Worm (Caenorhabditis elegans): ENCODE data around the gene B0244.9.
A peak's percentile ranks its signal among the peaks of the same experiment; 100 is the strongest.

The B0244.9 gene

DNA sequence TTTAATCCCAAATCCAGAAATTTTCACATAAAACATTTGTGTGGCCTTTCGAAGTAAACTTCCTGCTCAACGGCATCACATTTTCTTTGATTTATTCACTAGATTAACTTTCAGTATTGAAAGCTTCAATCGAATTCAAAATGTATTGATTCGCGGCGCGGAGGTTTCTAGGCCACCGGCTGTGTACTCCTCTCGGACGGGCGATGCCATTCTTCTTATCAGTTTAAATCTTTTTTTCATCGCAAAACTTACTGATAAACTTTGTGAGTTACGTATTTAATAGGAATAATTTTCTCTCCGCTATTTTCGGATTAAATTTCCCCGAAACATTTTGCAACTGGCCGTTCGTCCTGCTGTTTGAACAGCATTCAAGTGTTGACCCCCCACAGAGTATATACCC, 8.9 kb downstream of the B0244.9 start (continued):
- TF ChIP-seq mep-1 (tag; optimal IDR thresholded peaks at IDR 0.05) (peak; percentile 58), dmd-6 (GFP tag; IDR thresholded peaks at IDR 0.05) (peak; percentile 86), lsy-2 (tag; optimal IDR thresholded peaks at IDR 0.05) (peak in 1 of 2 experiments; percentile 81), ZK546.5 (tag; optimal IDR thresholded peaks at IDR 0.05) (no peak), hif-1 (tag; optimal IDR thresholded peaks at IDR 0.05) (peak in 1 of 2 experiments; percentile 88), nhr-77 (tag; optimal IDR thresholded peaks at IDR 0.05) (peak; percentile 48), sdz-12 (GFP tag; optimal IDR thresholded peaks at IDR 0.05) (no peak), aha-1 (tag) (peak; percentile 95), ceh-28 (tag; optimal IDR thresholded peaks at IDR 0.05) (peak; percentile 17), daf-16 (GFP tag; optimal IDR thresholded peaks at IDR 0.05) (peak in 1 of 2 experiments; percentile 36), daf-16 (tag; optimal IDR thresholded peaks at IDR 0.05) (peak; percentile 49), madf-5 (GFP tag; IDR thresholded peaks at IDR 0.05) (no peak), ceh-20 (GFP tag; IDR thresholded peaks at IDR 0.05) (no peak), T20F7.1 (GFP tag; optimal IDR thresholded peaks at IDR 0.05) (no peak), nhr-11 (tag; optimal IDR thresholded peaks at IDR 0.05) (no peak), nhr-76 (tag; optimal IDR thresholded peaks at IDR 0.05) (no peak), unc-39 (tag; optimal IDR thresholded peaks at IDR 0.05) (no peak), daf-8 (GFP tag; IDR thresholded peaks at IDR 0.05) (no peak), mdt-29 (GFP tag; IDR thresholded peaks at IDR 0.05) (no peak), F37D6.2 (tag; optimal IDR thresholded peaks at IDR 0.05) (no peak), nhr-41 (GFP tag; IDR thresholded peaks at IDR 0.05) (no peak), lim-7 (GFP tag; IDR thresholded peaks at IDR 0.05) (no peak), php-3 (GFP tag; IDR thresholded peaks at IDR 0.05) (no peak), gei-8 (GFP tag; optimal IDR thresholded peaks at IDR 0.05) (no peak), ztf-7 (tag; optimal IDR thresholded peaks at IDR 0.05) (peak; percentile 55), snpc-1.2 (GFP tag; IDR thresholded peaks at IDR 0.05) (no peak), egl-27 (tag; optimal IDR thresholded peaks at IDR 0.05) (no peak), hlh-11 (tag; optimal IDR thresholded peaks at IDR 0.05) (peak; percentile 61), spr-1 (tag; optimal IDR thresholded peaks at IDR 0.05) (no peak), mxl-2 (GFP tag; conservative IDR thresholded peaks at IDR 0.05) (no peak), nhr-102 (tag; optimal IDR thresholded peaks at IDR 0.05) (peak; percentile 67), daf-19 (GFP tag; conservative IDR thresholded peaks at IDR 0.05) (no peak), nhr-6 (tag; optimal IDR thresholded peaks at IDR 0.05) (peak; percentile 11), hlh-30 (tag; optimal IDR thresholded peaks at IDR 0.05; ENCODE audit: insufficient read depth) (peak; percentile 28), lin-29 (GFP tag; IDR thresholded peaks at IDR 0.05) (no peak), lir-3 (tag; optimal IDR thresholded peaks at IDR 0.05) (no peak), D1046.2 (GFP tag; IDR thresholded peaks at IDR 0.05) (no peak), lin-38 (GFP tag; IDR thresholded peaks at IDR 0.05) (peak; percentile 66), nhr-42 (GFP tag; IDR thresholded peaks at IDR 0.05) (no peak), madf-9 (GFP tag; conservative IDR thresholded peaks at IDR 0.05) (peak; percentile 52), pha-4 (GFP tag; IDR thresholded peaks at IDR 0.05) (no peak), pha-4 (tag; optimal IDR thresholded peaks at IDR 0.05) (no peak), zip-11 (GFP tag; IDR thresholded peaks at IDR 0.05) (no peak), dpl-1 (GFP tag; optimal IDR thresholded peaks at IDR 0.05) (peak; percentile 93), ama-1 (optimal IDR thresholded peaks at IDR 0.05) (no peak), rbr-2 (tag; optimal IDR thresholded peaks at IDR 0.05) (peak; percentile 56), ceh-82 (tag; optimal IDR thresholded peaks at IDR 0.05) (no peak), R02D3.7 (tag; optimal IDR thresholded peaks at IDR 0.05) (no peak), attf-4 (tag; optimal IDR thresholded peaks at IDR 0.05) (no peak), tag-97 (GFP tag; IDR thresholded peaks at IDR 0.05) (no peak), nhr-48 (tag; optimal IDR thresholded peaks at IDR 0.05) (peak; percentile 63), lin-1 (GFP tag; IDR thresholded peaks at IDR 0.05) (0 out of 2 replicates have a peak, but pooled peaks have one; percentile 32), duxl-1 (tag; optimal IDR thresholded peaks at IDR 0.05; ENCODE audit: poor library complexity) (peak; percentile 82)

All from whole organism, L4 larva.